Worm (Caenorhabditis elegans): ENCODE measurements around the gene zmp-6.
A peak's percentile ranks its signal among the peaks of the same experiment; 100 is the strongest.

Gene zmp-6

ce11 chrIII:7207903-7208497, 39.6 kb downstream of the zmp-6 start, which contains the start of gene rpl-6:
TSS of gene rpl-6 (plus strand) at chrIII:7208447.
- peak; percentile 83 for TF ChIP-seq lin-13 (GFP tag; optimal IDR thresholded peaks at IDR 0.05)
- peak; percentile 82 for TF ChIP-seq ztf-4 (tag; optimal IDR thresholded peaks at IDR 0.05)
- TF ChIP-seq dsc-1 (tag; optimal IDR thresholded peaks at IDR 0.05), result peak; percentile 81
- peak; percentile 88 for TF ChIP-seq nhr-11 (tag; optimal IDR thresholded peaks at IDR 0.05)
- TF ChIP-seq mef-2 (tag; optimal IDR thresholded peaks at IDR 0.05), result no peak
- peak in 1 of 2 experiments; percentile 66 for TF ChIP-seq ztf-11 (tag; optimal IDR thresholded peaks at IDR 0.05)
- peak; percentile 79 for TF ChIP-seq unc-86 (tag; optimal IDR thresholded peaks at IDR 0.05)
- TF ChIP-seq C16A3.4 (tag; optimal IDR thresholded peaks at IDR 0.05), result peak; percentile 97
- TF ChIP-seq grh-1 (GFP tag; IDR thresholded peaks at IDR 0.05), result peak; percentile 80
- peak; percentile 95 for TF ChIP-seq unc-130 (tag; optimal IDR thresholded peaks at IDR 0.05)
- peak; percentile 12 for TF ChIP-seq ceh-8 (GFP tag; optimal IDR thresholded peaks at IDR 0.05)
- TF ChIP-seq blmp-1 (tag; optimal IDR thresholded peaks at IDR 0.05), result peak; percentile 80
- no peak for TF ChIP-seq sptf-1 (tag; optimal IDR thresholded peaks at IDR 0.05)
- TF ChIP-seq nhr-71 (tag; optimal IDR thresholded peaks at IDR 0.05), result peak; percentile 93
- TF ChIP-seq pag-3 (tag; optimal IDR thresholded peaks at IDR 0.05; ENCODE audit: borderline replicate concordance, insufficient read depth), result no peak
- TF ChIP-seq hpl-2 (GFP tag; optimal IDR thresholded peaks at IDR 0.05), result peak; percentile 70
- TF ChIP-seq irx-1 (tag; optimal IDR thresholded peaks at IDR 0.05), result peak; percentile 67
- TF ChIP-seq lin-39 (tag; optimal IDR thresholded peaks at IDR 0.05), result peak; percentile 73
- TF ChIP-seq snpc-4 (tag; optimal IDR thresholded peaks at IDR 0.05), result peak; percentile 57
- TF ChIP-seq ces-1 (GFP tag; optimal IDR thresholded peaks at IDR 0.05), result no peak
- peak; percentile 22 for TF ChIP-seq aly-2 (tag; optimal IDR thresholded peaks at IDR 0.05)
- no peak for TF ChIP-seq hlh-17 (GFP tag; optimal IDR thresholded peaks at IDR 0.05; ENCODE audit: borderline replicate concordance)
- no peak for TF ChIP-seq pqm-1 (tag; optimal IDR thresholded peaks at IDR 0.05)
- TF ChIP-seq C04F5.9 (tag; optimal IDR thresholded peaks at IDR 0.05), result peak; percentile 77
- TF ChIP-seq lin-14 (GFP tag; optimal IDR thresholded peaks at IDR 0.05), result peak; percentile 90
- TF ChIP-seq skn-1 (tag; optimal IDR thresholded peaks at IDR 0.05), result peak; percentile 83
- peak; percentile 63 to 87 for TF ChIP-seq egl-27 (tag; optimal IDR thresholded peaks at IDR 0.05)
- peak; percentile 87 for TF ChIP-seq nhr-90 (tag; optimal IDR thresholded peaks at IDR 0.05; ENCODE audit: poor library complexity)
- TF ChIP-seq egl-13 (tag; optimal IDR thresholded peaks at IDR 0.05), result peak; percentile 69
- peak; percentile 85 for TF ChIP-seq lin-15B (tag; optimal IDR thresholded peaks at IDR 0.05)
- TF ChIP-seq lin-35 (GFP tag; optimal IDR thresholded peaks at IDR 0.05), result peak; percentile 85 to 92
- no peak for TF ChIP-seq nhr-28 (tag; optimal IDR thresholded peaks at IDR 0.05)
- TF ChIP-seq lsy-2 (tag; optimal IDR thresholded peaks at IDR 0.05), result peak; percentile 99
- TF ChIP-seq elt-3 (tag; optimal IDR thresholded peaks at IDR 0.05), result peak in 5 of 6 experiments; percentile 14 to 98 (median 73)
- peak; percentile 81 to 90 (median 86) for TF ChIP-seq ceh-82 (tag; optimal IDR thresholded peaks at IDR 0.05)
- peak; percentile 62 for TF ChIP-seq pax-3 (tag; optimal IDR thresholded peaks at IDR 0.05)
- TF ChIP-seq lir-3 (tag; optimal IDR thresholded peaks at IDR 0.05; ENCODE audit: poor library complexity), result peak; percentile 76
- no peak for TF ChIP-seq fkh-4 (tag; optimal IDR thresholded peaks at IDR 0.05; ENCODE audit: borderline replicate concordance)
- TF ChIP-seq F16B12.6 (tag; optimal IDR thresholded peaks at IDR 0.05), result peak; percentile 46
- TF ChIP-seq ceh-63 (GFP tag; optimal IDR thresholded peaks at IDR 0.05), result no peak
- TF ChIP-seq C34B4.2 (tag; optimal IDR thresholded peaks at IDR 0.05), result no peak
- peak; percentile 91 for TF ChIP-seq nhr-19 (GFP tag; conservative IDR thresholded peaks at IDR 0.05)
- peak; percentile 91 for TF ChIP-seq rnt-1 (tag; optimal IDR thresholded peaks at IDR 0.05)
- TF ChIP-seq mep-1 (tag; optimal IDR thresholded peaks at IDR 0.05), result peak; percentile 91
- TF ChIP-seq ceh-88 (GFP tag; IDR thresholded peaks at IDR 0.05), result peak; percentile 68
- TF ChIP-seq nhr-12 (tag; optimal IDR thresholded peaks at IDR 0.05), result no peak
- TF ChIP-seq nhr-237 (tag; optimal IDR thresholded peaks at IDR 0.05), result peak; percentile 62
- TF ChIP-seq fkh-10 (GFP tag; optimal IDR thresholded peaks at IDR 0.05), result peak; percentile 77
- peak; percentile 81 to 86 (median 85) for TF ChIP-seq dpl-1 (GFP tag; optimal IDR thresholded peaks at IDR 0.05)
- peak; percentile 20 for TF ChIP-seq sox-4 (tag; optimal IDR thresholded peaks at IDR 0.05)
- TF ChIP-seq hlh-4 (tag; optimal IDR thresholded peaks at IDR 0.05), result no peak

Measured in whole organism, L1 larva.